Worm (Caenorhabditis elegans) whole organism, L4 larva: ENCODE measurements around the gene F26F12.2.

Experiments
- F26F4.8 ChIP-seq: fragments of 200-800 bp; sonication (Bioruptor generic); conservative IDR thresholded peaks from 2 replicates; pipeline ENCODE4 v1.3.6; 2022; ENCODE audit warnings: missing genetic modification characterization, missing compliant biosample characterization
- F37D6.2 ChIP-seq: sonication (generic microtip); optimal IDR thresholded peaks from 2 replicates; lab custom pipeline; 2016; ENCODE audit warnings: mild to moderate bottlenecking, missing genetic modification characterization, missing compliant biosample characterization
- F49E8.2 ChIP-seq: sonication (generic microtip); optimal IDR thresholded peaks from 2 replicates; lab custom pipeline; 2016; ENCODE audit warnings: missing compliant biosample characterization, mild to moderate bottlenecking, missing genetic modification characterization, borderline replicate concordance
- R02D3.7 ChIP-seq: fragments of 150-350 bp; sonication (generic microtip); optimal IDR thresholded peaks from 3 replicates; lab custom pipeline; 2014; ENCODE audit warnings: missing biosample characterization, missing genetic modification characterization
- T26A8.4 ChIP-seq: fragments of 200-800 bp; sonication (Bioruptor generic); IDR thresholded peaks from 2 replicates; pipeline ENCODE4 v1.3.6; 2022; ENCODE audit warnings: missing genetic modification characterization, missing compliant biosample characterization
- Y105C5A.15 ChIP-seq: fragments of 200-800 bp; sonication (Bioruptor generic); IDR thresholded peaks from 2 replicates; pipeline ENCODE4 v1.3.6; 2022; ENCODE audit warnings: missing genetic modification characterization, missing compliant biosample characterization
- Y5F2A.4 ChIP-seq: fragments of 200-800 bp; sonication (Bioruptor generic); optimal IDR thresholded peaks from 2 replicates; lab custom pipeline; 2018; ENCODE audit warnings: mild to moderate bottlenecking, missing genetic modification characterization, missing compliant biosample characterization
- ZK337.2 ChIP-seq: fragments of 200-800 bp; sonication (Bioruptor generic); IDR thresholded peaks from 2 replicates; pipeline ENCODE4 v1.3.6; 2022; ENCODE audit warnings: missing genetic modification reagents, missing genetic modification characterization, missing compliant biosample characterization
- ZK546.5 ChIP-seq, 2 experiments: sonication (generic microtip); optimal IDR thresholded peaks; 2 replicates each; lab custom pipeline; 2017; ENCODE audit warnings: missing biosample characterization in 2 of 2, missing genetic modification characterization in 2 of 2
- aha-1 ChIP-seq: fragments of 150-350 bp; peaks from one replicate; lab custom pipeline; 2014; ENCODE audit warnings: missing biosample characterization, missing genetic modification characterization
- arid-1 ChIP-seq: fragments of 200-800 bp; sonication (Bioruptor generic); conservative IDR thresholded peaks from 2 replicates; pipeline ENCODE4 v1.3.6; 2022; ENCODE audit warnings: missing genetic modification reagents, missing genetic modification characterization, missing compliant biosample characterization
- ceh-28 ChIP-seq: fragments of 150-350 bp; optimal IDR thresholded peaks from 2 replicates; lab custom pipeline; 2014; ENCODE audit warnings: missing biosample characterization, missing genetic modification reagents, missing genetic modification characterization
- ceh-62 ChIP-seq: sonication (generic microtip); optimal IDR thresholded peaks from 2 replicates; lab custom pipeline; 2017; ENCODE audit warnings: missing biosample characterization, missing genetic modification characterization
- ces-1 ChIP-seq: fragments of 150-350 bp; sonication (generic microtip); optimal IDR thresholded peaks from 4 replicates; lab custom pipeline; 2014; ENCODE audit warnings: missing biosample characterization, missing genetic modification reagents, missing genetic modification characterization
- ctbp-1 ChIP-seq: fragments of 200-800 bp; sonication (Bioruptor generic); IDR thresholded peaks from 2 replicates; pipeline ENCODE4 v1.3.6; 2022; ENCODE audit warnings: missing genetic modification reagents, missing genetic modification characterization, missing compliant biosample characterization
- daf-16 ChIP-seq, 3 experiments: sonication (generic microtip); optimal IDR thresholded peaks; 2 replicates each; lab custom pipeline; 2016 to 2017; ENCODE audit warnings: missing genetic modification characterization in 3 of 3, missing genetic modification reagents in 3 of 3, mild to moderate bottlenecking in 2 of 3, missing compliant biosample characterization in 2 of 3, missing biosample characterization in 1 of 3, moderate library complexity in 1 of 3
- daf-8 ChIP-seq: fragments of 200-800 bp; sonication (Bioruptor generic); IDR thresholded peaks from 2 replicates; pipeline ENCODE4 v1.3.6; 2022; ENCODE audit warnings: missing genetic modification characterization, missing compliant biosample characterization
- dmd-6 ChIP-seq: fragments of 200-800 bp; sonication (Bioruptor generic); IDR thresholded peaks from 2 replicates; pipeline ENCODE4 v1.3.6; 2022; ENCODE audit warnings: missing genetic modification reagents, missing genetic modification characterization, missing compliant biosample characterization
- dmd-8 ChIP-seq: fragments of 200-800 bp; sonication (Bioruptor generic); IDR thresholded peaks from 2 replicates; pipeline ENCODE4 v1.3.6; 2022; ENCODE audit warnings: missing genetic modification characterization, missing compliant biosample characterization
- dmd-9 ChIP-seq: fragments of 200-800 bp; sonication (Bioruptor generic); IDR thresholded peaks from 2 replicates; pipeline ENCODE4 v1.3.6; 2022; ENCODE audit warnings: missing genetic modification reagents, missing genetic modification characterization, missing compliant biosample characterization
- dve-1 ChIP-seq: sonication (generic microtip); optimal IDR thresholded peaks from 2 replicates; lab custom pipeline; 2017; ENCODE audit warnings: antibody characterized with exemption, mild to moderate bottlenecking, missing genetic modification characterization, missing compliant biosample characterization; ENCODE audit not compliant: insufficient read depth
- fkh-10 ChIP-seq: fragments of 150-350 bp; optimal IDR thresholded peaks from 2 replicates; lab custom pipeline; 2014; ENCODE audit warnings: missing biosample characterization, missing genetic modification reagents, missing genetic modification characterization
- gei-8 ChIP-seq: fragments of 200-800 bp; sonication (Bioruptor generic); optimal IDR thresholded peaks from 2 replicates; lab custom pipeline; 2018; ENCODE audit warnings: mild to moderate bottlenecking, missing genetic modification characterization, missing compliant biosample characterization
- hif-1 ChIP-seq, 2 experiments: sonication (generic microtip); optimal IDR thresholded peaks; 2 replicates each; lab custom pipeline; 2016 to 2017; ENCODE audit warnings: missing compliant biosample characterization in 2 of 2, missing genetic modification characterization in 2 of 2, missing genetic modification reagents in 2 of 2, missing genotype in 2 of 2, mild to moderate bottlenecking in 1 of 2
- jun-1 ChIP-seq: fragments of 150-350 bp; optimal IDR thresholded peaks from 2 replicates; lab custom pipeline; 2014; ENCODE audit warnings: missing biosample characterization, missing genetic modification reagents, missing genetic modification characterization
- lim-7 ChIP-seq: fragments of 200-800 bp; sonication (Bioruptor generic); IDR thresholded peaks from 2 replicates; pipeline ENCODE4 v1.3.6; 2022; ENCODE audit warnings: missing genetic modification characterization, missing compliant biosample characterization
- lin-39 ChIP-seq: fragments of 150-350 bp; optimal IDR thresholded peaks from 2 replicates; lab custom pipeline; 2014; ENCODE audit warnings: missing biosample characterization, missing genetic modification reagents, missing genetic modification characterization
- lir-3 ChIP-seq: sonication (generic microtip); optimal IDR thresholded peaks from 2 replicates; lab custom pipeline; 2016; ENCODE audit warnings: mild to moderate bottlenecking, missing genetic modification characterization, missing compliant biosample characterization
- madf-5 ChIP-seq, 2 experiments: fragments of 200-800 bp; sonication (Bioruptor generic); IDR thresholded peaks; 2 replicates each; pipeline ENCODE4 v1.3.6; 2022; ENCODE audit warnings: missing compliant biosample characterization in 2 of 2, missing genetic modification characterization in 2 of 2
- madf-9 ChIP-seq: fragments of 200-800 bp; sonication (Bioruptor generic); conservative IDR thresholded peaks from 2 replicates; pipeline ENCODE4 v1.3.6; 2022; ENCODE audit warnings: missing genetic modification reagents, missing genetic modification characterization, missing compliant biosample characterization
- mdl-1 ChIP-seq, 2 experiments: fragments of 150-350 bp in 1 of 2; sonication (generic microtip) in 1 of 2; optimal IDR thresholded peaks; 2 replicates each; lab custom pipeline; 2014 to 2017; ENCODE audit warnings: missing biosample characterization in 2 of 2, missing genetic modification characterization in 2 of 2
- mxl-3 ChIP-seq: fragments of 200-800 bp; sonication (Bioruptor generic); optimal IDR thresholded peaks from 2 replicates; lab custom pipeline; 2018; ENCODE audit warnings: mild to moderate bottlenecking, missing genetic modification characterization, missing compliant biosample characterization
- nhr-10 ChIP-seq: fragments of 150-350 bp; optimal IDR thresholded peaks from 2 replicates; lab custom pipeline; 2014; ENCODE audit warnings: missing biosample characterization, missing genetic modification characterization
- nhr-11 ChIP-seq: fragments of 150-350 bp; optimal IDR thresholded peaks from 2 replicates; lab custom pipeline; 2014; ENCODE audit warnings: missing biosample characterization, missing genetic modification characterization
- nhr-237 ChIP-seq: sonication (generic microtip); optimal IDR thresholded peaks from 2 replicates; lab custom pipeline; 2017; ENCODE audit warnings: missing biosample characterization, missing genetic modification characterization
- nhr-41 ChIP-seq: fragments of 200-800 bp; sonication (Bioruptor generic); IDR thresholded peaks from 2 replicates; pipeline ENCODE4 v1.3.6; 2022; ENCODE audit warnings: missing genetic modification reagents, missing genetic modification characterization, missing compliant biosample characterization
- nhr-42 ChIP-seq: fragments of 200-800 bp; sonication (Bioruptor generic); IDR thresholded peaks from 2 replicates; pipeline ENCODE4 v1.3.6; 2022; ENCODE audit warnings: missing genetic modification characterization, missing compliant biosample characterization
- pha-4 ChIP-seq, 2 experiments: fragments of 150-350 bp in 1 of 2; fragments of 200-800 bp in 1 of 2; sonication (Bioruptor generic) in 1 of 2; IDR thresholded peaks in 1 of 2; optimal IDR thresholded peaks in 1 of 2; 2 replicates each; pipeline versions ENCODE4 v1.3.6 to Lab custom; 2014 to 2022; ENCODE audit warnings: missing genetic modification characterization in 2 of 2, missing genetic modification reagents in 2 of 2, missing biosample characterization in 1 of 2, missing compliant biosample characterization in 1 of 2
- php-3 ChIP-seq: fragments of 200-800 bp; sonication (Bioruptor generic); IDR thresholded peaks from 2 replicates; pipeline ENCODE4 v1.3.6; 2022; ENCODE audit warnings: missing genetic modification reagents, missing genetic modification characterization, missing compliant biosample characterization
- pqm-1 ChIP-seq: sonication (generic microtip); optimal IDR thresholded peaks from 2 replicates; lab custom pipeline; 2017; ENCODE audit warnings: missing biosample characterization, missing genetic modification characterization
- sdz-12 ChIP-seq: fragments of 200-800 bp; sonication (Bioruptor generic); optimal IDR thresholded peaks from 2 replicates; lab custom pipeline; 2018; ENCODE audit warnings: mild to moderate bottlenecking, missing genetic modification characterization, missing compliant biosample characterization
- set-16 ChIP-seq: fragments of 200-800 bp; sonication (Bioruptor generic); IDR thresholded peaks from 2 replicates; pipeline ENCODE4 v1.3.6; 2022; ENCODE audit warnings: missing genetic modification reagents, missing genetic modification characterization, missing compliant biosample characterization
- skn-1 ChIP-seq: fragments of 150-350 bp; optimal IDR thresholded peaks from 2 replicates; lab custom pipeline; 2014; ENCODE audit warnings: missing biosample characterization, missing genetic modification characterization
- spr-1 ChIP-seq: sonication (generic microtip); optimal IDR thresholded peaks from 2 replicates; lab custom pipeline; 2016; ENCODE audit warnings: mild to moderate bottlenecking, missing genetic modification characterization, missing compliant biosample characterization
- tag-97 ChIP-seq: fragments of 200-800 bp; sonication (Bioruptor generic); IDR thresholded peaks from 2 replicates; pipeline ENCODE4 v1.3.6; 2022; ENCODE audit warnings: missing genetic modification characterization, missing compliant biosample characterization
- unc-39 ChIP-seq: sonication (generic microtip); optimal IDR thresholded peaks from 2 replicates; lab custom pipeline; 2017; ENCODE audit warnings: missing biosample characterization, missing genetic modification characterization
- unc-62 ChIP-seq, 3 experiments: fragments of 150-350 bp in 1 of 3; sonication (generic microtip); optimal IDR thresholded peaks in 2 of 3; peaks in 1 of 3; 1 replicate in 1 of 3; 2 replicates in 2 of 3; lab custom pipeline; 2014 to 2017; ENCODE audit warnings: missing biosample characterization in 3 of 3, missing genetic modification characterization in 3 of 3, missing genetic modification reagents in 3 of 3, missing genotype in 1 of 3
- ztf-11 ChIP-seq: fragments of 150-350 bp; optimal IDR thresholded peaks from 2 replicates; lab custom pipeline; 2014; ENCODE audit warnings: missing biosample characterization, missing genetic modification characterization

The F26F12.2 gene

ce11 chrV:5838576-5839366 lies at the start of gene F26F12.2:
F26F12.2 (minus strand) TSS chrV:5838613.
- no peak for TF ChIP-seq ceh-28 (tag; lab: Kevin White, UChicago)
- TF ChIP-seq mdl-1 (tag; optimal IDR thresholded peaks at IDR 0.05; lab: Kevin White, UChicago), result no peak
- no peak for TF ChIP-seq gei-8 (GFP tag; lab: Kevin White, UChicago)
- no peak for TF ChIP-seq lir-3 (tag; lab: Kevin White, UChicago)
- peak in 1 of 2 experiments; percentile 91 for TF ChIP-seq unc-62 (GFP tag; optimal IDR thresholded peaks at IDR 0.05 in 1 of 2; lab: Kevin White, UChicago)
- TF ChIP-seq unc-62 (tag; optimal IDR thresholded peaks at IDR 0.05; lab: Kevin White, UChicago), result no peak
- TF ChIP-seq daf-16 (GFP tag; optimal IDR thresholded peaks at IDR 0.05; lab: Kevin White, UChicago), result no peak
- peak; percentile 26 for TF ChIP-seq daf-16 (tag; optimal IDR thresholded peaks at IDR 0.05; lab: Kevin White, UChicago)
- no peak for TF ChIP-seq nhr-10 (tag; lab: Kevin White, UChicago)
- TF ChIP-seq dmd-6 (GFP tag; lab: Robert Waterston, UW), result no peak
- TF ChIP-seq sdz-12 (GFP tag; lab: Kevin White, UChicago), result peak; percentile 78
- TF ChIP-seq nhr-237 (tag; lab: Kevin White, UChicago), result no peak
- no peak for TF ChIP-seq F26F4.8 (GFP tag; lab: Robert Waterston, UW)
- peak; percentile 41; the same call in 1 of the 2 replicates for TF ChIP-seq lim-7 (GFP tag; lab: Robert Waterston, UW)
- TF ChIP-seq ceh-62 (tag; lab: Kevin White, UChicago), result no peak
- TF ChIP-seq Y5F2A.4 (GFP tag; lab: Kevin White, UChicago), result no peak
- no peak for TF ChIP-seq mxl-3 (GFP tag; lab: Kevin White, UChicago)
- TF ChIP-seq ztf-11 (tag; lab: Kevin White, UChicago), result no peak
- 0 out of 2 replicates have a peak, but pooled peaks have one; percentile 46 for TF ChIP-seq dmd-9
- TF ChIP-seq pqm-1 (tag; lab: Kevin White, UChicago), result no peak
- peak; percentile 6 for TF ChIP-seq spr-1
- peak; percentile 61; the same call in 1 of the 2 replicates for TF ChIP-seq arid-1 (GFP tag; lab: Robert Waterston, UW)
- no peak for TF ChIP-seq ctbp-1
- no peak for TF ChIP-seq set-16 (GFP tag; lab: Robert Waterston, UW)
- TF ChIP-seq Y105C5A.15 (GFP tag; lab: Robert Waterston, UW), result no peak
- TF ChIP-seq dve-1, result peak; percentile 68
- TF ChIP-seq lin-39 (tag; lab: Kevin White, UChicago), result no peak
- TF ChIP-seq nhr-41 (GFP tag; lab: Robert Waterston, UW), result no peak
- TF ChIP-seq hif-1 (tag; optimal IDR thresholded peaks at IDR 0.05; lab: Kevin White, UChicago), result peak in 1 of 2 experiments; percentile 11
- no peak for TF ChIP-seq ZK337.2 (GFP tag; lab: Robert Waterston, UW)
- no peak for TF ChIP-seq php-3
- TF ChIP-seq madf-5 (GFP tag; IDR thresholded peaks at IDR 0.05; lab: Robert Waterston, UW), result peak in 1 of 2 experiments; percentile 17; a peak in 1 of 4 replicates
- 0 out of 2 replicates have a peak, but pooled peaks have one; percentile 12 for TF ChIP-seq madf-9
- TF ChIP-seq jun-1 (tag; lab: Kevin White, UChicago), result no peak
- TF ChIP-seq tag-97 (GFP tag; lab: Robert Waterston, UW), result no peak
- TF ChIP-seq skn-1 (tag; lab: Kevin White, UChicago), result no peak
- TF ChIP-seq unc-39 (tag; lab: Kevin White, UChicago), result no peak
- TF ChIP-seq nhr-42 (GFP tag; lab: Robert Waterston, UW), result no peak
- no peak for TF ChIP-seq daf-8 (GFP tag; lab: Robert Waterston, UW)
- no peak for TF ChIP-seq pha-4 (GFP tag; IDR thresholded peaks at IDR 0.05; lab: Robert Waterston, UW)
- no peak for TF ChIP-seq pha-4 (tag; optimal IDR thresholded peaks at IDR 0.05; lab: Kevin White, UChicago)
- no peak for TF ChIP-seq ZK546.5 (tag; optimal IDR thresholded peaks at IDR 0.05; lab: Kevin White, UChicago)
- no peak for TF ChIP-seq F49E8.2 (tag; lab: Kevin White, UChicago)
- peak; percentile 26 for TF ChIP-seq F37D6.2 (tag; lab: Kevin White, UChicago)
- TF ChIP-seq R02D3.7 (tag; lab: Kevin White, UChicago), result no peak
- no peak for TF ChIP-seq ces-1 (GFP tag; lab: Kevin White, UChicago)
- TF ChIP-seq fkh-10 (GFP tag; lab: Kevin White, UChicago), result no peak
- TF ChIP-seq nhr-11 (tag; lab: Kevin White, UChicago), result no peak
- no peak for TF ChIP-seq dmd-8
- peak; percentile 43; the same call in 1 of the 2 replicates for TF ChIP-seq T26A8.4 (GFP tag; lab: Robert Waterston, UW)
- TF ChIP-seq aha-1 (tag; lab: Kevin White, UChicago), result peak; percentile 84
